Fruit fly (Drosophila melanogaster): ENCODE measurements around the gene CG43115.
A peak's percentile ranks its signal among the peaks of the same experiment; 100 is the strongest.

CG43115 gene

DNA sequence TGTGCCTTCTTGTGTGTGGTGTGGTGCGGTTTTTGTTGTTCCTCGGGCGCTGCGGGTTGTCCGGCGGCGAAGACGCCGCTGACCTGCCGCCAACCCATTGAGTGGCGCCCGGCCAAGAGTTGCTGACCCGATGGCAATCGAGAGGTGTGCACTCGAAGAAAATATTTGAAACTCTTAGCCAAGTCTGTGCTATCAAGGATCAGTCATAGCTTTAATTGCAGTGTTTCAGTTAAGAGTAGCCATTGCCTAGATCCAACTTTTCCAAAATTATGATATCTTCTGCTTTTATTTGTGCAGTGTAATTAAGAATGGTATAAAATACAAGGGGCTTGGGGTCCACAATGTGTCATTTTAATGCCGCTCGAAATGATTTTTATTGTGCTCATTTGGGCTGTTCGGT is 41.6 kb downstream of the CG43115 start (continued):
- TF ChIP-seq CG4404 (GFP tag; IDR thresholded peaks at IDR 0.05) (peak; percentile 47; the same call in 1 of the 2 replicates), CG13424 (tag; optimal IDR thresholded peaks at IDR 0.05) (peak; percentile 43), ranshi (GFP tag; IDR thresholded peaks at IDR 0.05) (peak; percentile 44; the same call in 1 of the 2 replicates), fu2 (GFP tag; optimal IDR thresholded peaks at IDR 0.05) (no peak), CG13296 (GFP tag; optimal IDR thresholded peaks at IDR 0.05) (no peak), CG7745 (tag; optimal IDR thresholded peaks at IDR 0.05) (peak; percentile 0), ase (GFP tag; IDR thresholded peaks at IDR 0.05) (peak; percentile 47; the same call in 1 of the 3 replicates), Myb (GFP tag; optimal IDR thresholded peaks at IDR 0.05) (peak; percentile 3), CG17385 (GFP tag; optimal IDR thresholded peaks at IDR 0.05) (peak; percentile 4), Hmr (GFP tag; optimal IDR thresholded peaks at IDR 0.05) (no peak), C15 (GFP tag; IDR thresholded peaks at IDR 0.05) (no peak), CG8290 (GFP tag; optimal IDR thresholded peaks at IDR 0.05) (no peak), CG8290 (tag; optimal IDR thresholded peaks at IDR 0.05) (no peak), CG14014 (GFP tag; IDR thresholded peaks at IDR 0.05) (no peak), Doc3 (GFP tag; IDR thresholded peaks at IDR 0.05; ENCODE audit: partially characterized antibody) (no peak), eyg (GFP tag; optimal IDR thresholded peaks at IDR 0.05) (no peak), CG4707 (GFP tag; optimal IDR thresholded peaks at IDR 0.05) (no peak), cg (GFP tag; optimal IDR thresholded peaks at IDR 0.05) (no peak), CG2129 (GFP tag; IDR thresholded peaks at IDR 0.05; ENCODE audit: partially characterized antibody) (no peak), Dbx (GFP tag; IDR thresholded peaks at IDR 0.05) (no peak), ab (GFP tag; optimal IDR thresholded peaks at IDR 0.05) (no peak), wdn (GFP tag; IDR thresholded peaks at IDR 0.05) (no peak), shn (GFP tag; optimal IDR thresholded peaks at IDR 0.05) (peak; percentile 22), sima (GFP tag; optimal IDR thresholded peaks at IDR 0.05) (no peak), Dek (tag; optimal IDR thresholded peaks at IDR 0.05) (no peak), Six4 (GFP tag; optimal IDR thresholded peaks at IDR 0.05) (peak; percentile 37), BEAF-32 (GFP tag; optimal IDR thresholded peaks at IDR 0.05) (no peak), D19B (GFP tag; optimal IDR thresholded peaks at IDR 0.05) (no peak), CG7357 (GFP tag; IDR thresholded peaks at IDR 0.05) (no peak; the same call in 2 of the 3 replicates), CG13287 (GFP tag; IDR thresholded peaks at IDR 0.05; ENCODE audit: partially characterized antibody) (no peak), CG17361 (GFP tag; IDR thresholded peaks at IDR 0.05) (peak; percentile 53; the same call in 1 of the 3 replicates), Doc2 (GFP tag; IDR thresholded peaks at IDR 0.05) (no peak), NC2β (GFP tag; optimal IDR thresholded peaks at IDR 0.05) (peak; percentile 54), HLH3B (GFP tag; IDR thresholded peaks at IDR 0.05) (no peak), onecut (GFP tag; IDR thresholded peaks at IDR 0.05) (no peak), PHDP (tag; optimal IDR thresholded peaks at IDR 0.05) (no peak), lov (optimal IDR thresholded peaks at IDR 0.05) (no peak), lov (GFP tag; IDR thresholded peaks at IDR 0.05) (peak; percentile 68; the same call in 2 of the 3 replicates), CG8281 (tag; optimal IDR thresholded peaks at IDR 0.05) (no peak), mam (GFP tag; optimal IDR thresholded peaks at IDR 0.05) (no peak), CG12391 (tag; optimal IDR thresholded peaks at IDR 0.05) (peak; percentile 62), Xbp1 (GFP tag; optimal IDR thresholded peaks at IDR 0.05) (peak; percentile 64), ttk (GFP tag; IDR thresholded peaks at IDR 0.05) (0 out of 2 replicates have a peak, but pooled peaks have one; percentile 30), danr (GFP tag; IDR thresholded peaks at IDR 0.05) (no peak; the same call in 1 of the 2 replicates), luna (GFP tag; optimal IDR thresholded peaks at IDR 0.05) (no peak), CG17612 (GFP tag; IDR thresholded peaks at IDR 0.05) (no peak), tna (GFP tag; IDR thresholded peaks at IDR 0.05; ENCODE audit: partially characterized antibody) (no peak), gem (tag; optimal IDR thresholded peaks at IDR 0.05) (peak; percentile 76), CG9797 (GFP tag; optimal IDR thresholded peaks at IDR 0.05) (no peak), sug (tag; optimal IDR thresholded peaks at IDR 0.05) (no peak), nmo (GFP tag; optimal IDR thresholded peaks at IDR 0.05) (peak; percentile 51), CG34422 (GFP tag; IDR thresholded peaks at IDR 0.05) (peak; percentile 58; the same call in 1 of the 3 replicates)

Measured in whole organism, embryonic.